Fruit fly (Drosophila melanogaster): Measurements from ENCODE around the gene Eig71Ek.

DNA sequence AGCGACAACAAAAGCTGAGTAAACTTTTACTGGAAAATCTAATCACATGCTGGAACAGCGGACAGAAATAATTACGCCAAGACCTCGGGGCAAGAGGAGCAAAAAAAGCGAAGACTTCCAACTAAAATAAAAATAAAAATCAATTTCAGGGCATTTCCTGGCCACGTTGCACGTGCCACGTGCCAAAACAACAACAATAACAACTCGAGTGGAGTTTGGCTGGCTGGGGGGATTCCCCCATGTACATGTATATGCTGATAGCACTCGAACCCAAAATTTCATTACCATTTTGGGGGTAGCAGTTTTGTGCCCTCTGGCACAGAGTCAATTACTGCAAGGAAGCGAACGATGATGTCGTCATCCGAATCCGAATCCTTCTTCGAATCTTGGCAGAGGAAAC, 1.5 kb downstream of the Eig71Ek start:
- TF ChIP-seq CG8478 (optimal IDR thresholded peaks at IDR 0.05) = no peak
- TF ChIP-seq CTCF (optimal IDR thresholded peaks at IDR 0.05) = no peak
